Worm (Caenorhabditis elegans) whole organism, L3 larva: ENCODE data around the gene D2007.1.

Experiments
- R02D3.7 ChIP-seq: fragments of 150-350 bp; optimal IDR thresholded peaks from 2 replicates; lab custom pipeline; 2014; ENCODE audit warnings: missing biosample characterization, missing genetic modification characterization
- ZK546.5 ChIP-seq: sonication (generic microtip); optimal IDR thresholded peaks from 2 replicates; lab custom pipeline; 2017; ENCODE audit warnings: missing biosample characterization, missing genetic modification characterization
- aly-2 ChIP-seq: fragments of 150-350 bp; optimal IDR thresholded peaks from 2 replicates; lab custom pipeline; 2014; ENCODE audit warnings: missing biosample characterization, missing genetic modification characterization
- ama-1 ChIP-seq: fragments of 150-350 bp; optimal IDR thresholded peaks from 2 replicates; lab custom pipeline; 2018
- ceh-16 ChIP-seq: sonication (generic microtip); optimal IDR thresholded peaks from 2 replicates; lab custom pipeline; 2017; ENCODE audit warnings: missing biosample characterization, missing genetic modification characterization
- ceh-82 ChIP-seq: fragments of 150-350 bp; optimal IDR thresholded peaks from 2 replicates; lab custom pipeline; 2014; ENCODE audit warnings: missing biosample characterization, missing genetic modification characterization
- ceh-9 ChIP-seq: sonication (generic microtip); optimal IDR thresholded peaks from 2 replicates; lab custom pipeline; 2018; ENCODE audit warnings: missing biosample characterization, missing genetic modification characterization
- egl-5 ChIP-seq: fragments of 150-350 bp; optimal IDR thresholded peaks from 2 replicates; lab custom pipeline; 2017; ENCODE audit warnings: missing biosample characterization, missing genetic modification reagents, missing genetic modification characterization, inconsistent platforms
- elt-1 ChIP-seq: fragments of 150-350 bp; optimal IDR thresholded peaks from 2 replicates; lab custom pipeline; 2014; ENCODE audit warnings: missing biosample characterization, missing genetic modification characterization
- elt-3 ChIP-seq, 3 experiments: fragments of 150-350 bp in 1 of 3; sonication (generic microtip) in 2 of 3; optimal IDR thresholded peaks; 2 replicates in 2 of 3; 4 replicates in 1 of 3; lab custom pipeline; 2014 to 2017; ENCODE audit warnings: missing biosample characterization in 3 of 3, missing genetic modification characterization in 3 of 3
- eor-1 ChIP-seq, 2 experiments: fragments of 150-350 bp; optimal IDR thresholded peaks; 2 replicates each; lab custom pipeline; 2014 to 2018; ENCODE audit warnings: missing biosample characterization in 2 of 2, missing genetic modification characterization in 2 of 2
- fkh-10 ChIP-seq: sonication (generic microtip); optimal IDR thresholded peaks from 2 replicates; lab custom pipeline; 2017; ENCODE audit warnings: missing biosample characterization, missing genetic modification reagents, missing genetic modification characterization
- fos-1 ChIP-seq: fragments of 150-350 bp; optimal IDR thresholded peaks from 2 replicates; lab custom pipeline; 2014; ENCODE audit warnings: missing biosample characterization, missing genetic modification characterization
- hmg-11 ChIP-seq: sonication (generic microtip); optimal IDR thresholded peaks from 2 replicates; lab custom pipeline; 2016; ENCODE audit warnings: missing genetic modification characterization, missing compliant biosample characterization
- jun-1 ChIP-seq: fragments of 150-350 bp; optimal IDR thresholded peaks from 2 replicates; lab custom pipeline; 2014; ENCODE audit warnings: missing biosample characterization, missing genetic modification reagents, missing genetic modification characterization
- lin-39 ChIP-seq: fragments of 150-350 bp; optimal IDR thresholded peaks from 2 replicates; lab custom pipeline; 2018; ENCODE audit warnings: missing biosample characterization, missing genetic modification reagents, missing genetic modification characterization
- lsy-12 ChIP-seq: sonication (generic microtip); optimal IDR thresholded peaks from 2 replicates; lab custom pipeline; 2016; ENCODE audit warnings: mild to moderate bottlenecking, missing genetic modification characterization, missing compliant biosample characterization
- mdl-1 ChIP-seq: fragments of 150-350 bp; optimal IDR thresholded peaks from 2 replicates; lab custom pipeline; 2014; ENCODE audit warnings: missing biosample characterization, missing genetic modification characterization
- mml-1 ChIP-seq: fragments of 150-350 bp; sonication (generic microtip); optimal IDR thresholded peaks from 3 replicates; lab custom pipeline; 2014; ENCODE audit warnings: missing biosample characterization, missing genetic modification characterization
- nfya-1 ChIP-seq: sonication (generic microtip); optimal IDR thresholded peaks from 2 replicates; lab custom pipeline; 2017; ENCODE audit warnings: missing genetic modification characterization, mild to moderate bottlenecking, missing compliant biosample characterization, antibody characterized with exemption, moderate library complexity; ENCODE audit not compliant: insufficient read depth
- nhr-11 ChIP-seq: fragments of 150-350 bp; optimal IDR thresholded peaks from 2 replicates; lab custom pipeline; 2014; ENCODE audit warnings: missing biosample characterization, missing genetic modification characterization
- nhr-23 ChIP-seq: fragments of 150-350 bp; optimal IDR thresholded peaks from 2 replicates; lab custom pipeline; 2014; ENCODE audit warnings: missing biosample characterization, missing genetic modification reagents, missing genetic modification characterization
- nhr-237 ChIP-seq: fragments of 150-350 bp; optimal IDR thresholded peaks from 2 replicates; lab custom pipeline; 2014; ENCODE audit warnings: missing biosample characterization, missing genetic modification characterization
- nhr-43 ChIP-seq: sonication (generic microtip); optimal IDR thresholded peaks from 2 replicates; lab custom pipeline; 2016; ENCODE audit warnings: mild to moderate bottlenecking, missing genetic modification characterization, missing compliant biosample characterization; ENCODE audit not compliant: poor library complexity, severe bottlenecking
- nhr-67 ChIP-seq: fragments of 150-350 bp; optimal IDR thresholded peaks from 2 replicates; lab custom pipeline; 2014; ENCODE audit warnings: missing biosample characterization, missing genetic modification characterization
- nhr-76 ChIP-seq: fragments of 150-350 bp; sonication (generic microtip); optimal IDR thresholded peaks from 5 replicates; lab custom pipeline; 2014; ENCODE audit warnings: missing biosample characterization, missing genetic modification characterization
- nhr-77 ChIP-seq: fragments of 150-350 bp; optimal IDR thresholded peaks from 2 replicates; lab custom pipeline; 2014; ENCODE audit warnings: missing biosample characterization, missing genetic modification characterization
- pha-4 ChIP-seq: fragments of 150-350 bp; optimal IDR thresholded peaks from 2 replicates; lab custom pipeline; 2014; ENCODE audit warnings: missing biosample characterization, missing genetic modification reagents, missing genetic modification characterization
- pqm-1 ChIP-seq: fragments of 150-350 bp; optimal IDR thresholded peaks from 2 replicates; lab custom pipeline; 2017; ENCODE audit warnings: missing biosample characterization, missing genetic modification characterization, inconsistent platforms
- sea-2 ChIP-seq: fragments of 150-350 bp; sonication (generic microtip); optimal IDR thresholded peaks from 4 replicates; lab custom pipeline; 2014; ENCODE audit warnings: missing biosample characterization, missing genetic modification reagents, missing genetic modification characterization
- snpc-4 ChIP-seq: fragments of 150-350 bp; optimal IDR thresholded peaks from 2 replicates; lab custom pipeline; 2014; ENCODE audit warnings: missing biosample characterization, missing genetic modification characterization
- tbx-2 ChIP-seq: sonication (generic microtip); optimal IDR thresholded peaks from 2 replicates; lab custom pipeline; 2016; ENCODE audit warnings: mild to moderate bottlenecking, missing genetic modification characterization, missing compliant biosample characterization
- zag-1 ChIP-seq: fragments of 150-350 bp; optimal IDR thresholded peaks from 2 replicates; lab custom pipeline; 2014; ENCODE audit warnings: missing biosample characterization, missing genetic modification characterization
- ztf-4 ChIP-seq: fragments of 150-350 bp; optimal IDR thresholded peaks from 2 replicates; lab custom pipeline; 2014; ENCODE audit warnings: missing biosample characterization, missing genetic modification characterization

Gene D2007.1

DNA sequence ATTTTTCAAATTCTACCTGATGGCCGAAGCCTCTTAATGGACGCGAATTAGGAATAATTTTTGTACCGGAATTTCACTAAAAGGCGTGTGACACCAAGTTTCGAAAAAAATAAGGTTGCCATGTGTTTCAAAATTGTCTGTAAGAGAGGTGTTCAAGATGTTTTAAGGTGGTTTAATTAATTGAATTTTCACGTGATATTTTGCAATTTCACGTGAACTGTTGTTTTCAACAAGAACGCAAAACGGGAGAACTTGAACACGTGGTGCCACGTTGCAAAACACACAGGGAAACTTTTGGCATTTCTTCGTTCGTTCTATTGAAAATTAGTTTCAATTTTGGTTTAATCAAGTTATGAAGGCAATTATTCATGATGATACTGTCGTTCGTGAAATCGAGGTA, 26.3 kb downstream of the D2007.1 start, which contains the start of gene spc-2:
Gene spc-2, plus strand, starts transcription at position 301 of the 400 bp plus-strand sequence.
- TF ChIP-seq eor-1 (tag; optimal IDR thresholded peaks at IDR 0.05; lab: Kevin White, UChicago) = no peak
- TF ChIP-seq hmg-11 (tag; lab: Kevin White, UChicago) = no peak
- no peak for TF ChIP-seq jun-1 (tag; lab: Kevin White, UChicago)
- TF ChIP-seq ZK546.5 (tag; lab: Kevin White, UChicago) = no peak
- no peak for TF ChIP-seq pqm-1
- no peak for TF ChIP-seq ceh-16 (tag; lab: Kevin White, UChicago)
- TF ChIP-seq aly-2 (tag; lab: Kevin White, UChicago) = no peak
- no peak for TF ChIP-seq nhr-76 (tag; lab: Kevin White, UChicago)
- no peak for TF ChIP-seq ama-1 (lab: Kevin White, UChicago)
- TF ChIP-seq R02D3.7 (tag; lab: Kevin White, UChicago) = no peak
- no peak for TF ChIP-seq ztf-4 (tag; lab: Kevin White, UChicago)
- TF ChIP-seq lin-39 (tag; lab: Kevin White, UChicago) = no peak
- TF ChIP-seq ceh-82 (tag; lab: Kevin White, UChicago) = no peak

- TF ChIP-seq nhr-67 (tag; lab: Kevin White, UChicago) (no peak), mdl-1 (tag; lab: Kevin White, UChicago) (no peak), nhr-23 (tag; lab: Kevin White, UChicago) (no peak), fkh-10 (GFP tag; lab: Kevin White, UChicago) (no peak), eor-1 (tag; optimal IDR thresholded peaks at IDR 0.05; lab: Kevin White, UChicago) (no peak), tbx-2 (tag; lab: Kevin White, UChicago) (no peak), nhr-76 (tag; lab: Kevin White, UChicago) (no peak), mml-1 (no peak), elt-3 (tag; optimal IDR thresholded peaks at IDR 0.05; lab: Kevin White, UChicago) (no peak)
- TF ChIP-seq, all 47 proteins: peak for 0
Measured at ce11 chrIII:8182573-8182972, 27.3 kb downstream of the D2007.1 start.

DNA sequence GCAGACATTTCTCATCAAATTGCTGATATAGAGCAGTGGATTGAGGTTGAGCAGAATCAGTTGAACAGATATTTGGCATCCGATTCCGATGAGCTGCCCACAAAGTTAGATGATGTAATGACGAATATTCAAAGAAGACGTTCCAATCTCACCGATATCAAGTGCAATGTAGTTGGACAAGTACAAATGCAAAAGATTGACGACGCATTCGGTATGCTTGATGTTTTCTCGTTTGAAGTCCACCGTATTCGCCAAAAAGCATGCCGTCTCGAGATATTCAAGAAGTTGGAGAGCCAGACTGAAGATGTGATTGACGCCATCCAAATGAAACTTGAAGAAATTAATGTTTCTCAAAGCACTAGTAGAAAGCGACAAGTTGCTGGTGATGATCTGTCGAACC, 29.9 kb downstream of the D2007.1 start:
- TF ChIP-seq pqm-1 (no peak), snpc-4 (no peak), pha-4 (tag; lab: Kevin White, UChicago) (no peak), eor-1 (tag; optimal IDR thresholded peaks at IDR 0.05; lab: Kevin White, UChicago) (no peak), fos-1 (tag; lab: Kevin White, UChicago) (no peak), zag-1 (tag; lab: Kevin White, UChicago) (no peak), nhr-43 (tag; lab: Kevin White, UChicago) (no peak), ceh-82 (tag; lab: Kevin White, UChicago) (no peak), ztf-4 (tag; lab: Kevin White, UChicago) (no peak), jun-1 (tag; lab: Kevin White, UChicago) (no peak), ceh-16 (tag; lab: Kevin White, UChicago) (no peak), lsy-12 (tag; lab: Kevin White, UChicago) (no peak), mml-1 (no peak), tbx-2 (tag; lab: Kevin White, UChicago) (no peak), ceh-9 (no peak)
- TF ChIP-seq, all 47 proteins: peak for 0

DNA sequence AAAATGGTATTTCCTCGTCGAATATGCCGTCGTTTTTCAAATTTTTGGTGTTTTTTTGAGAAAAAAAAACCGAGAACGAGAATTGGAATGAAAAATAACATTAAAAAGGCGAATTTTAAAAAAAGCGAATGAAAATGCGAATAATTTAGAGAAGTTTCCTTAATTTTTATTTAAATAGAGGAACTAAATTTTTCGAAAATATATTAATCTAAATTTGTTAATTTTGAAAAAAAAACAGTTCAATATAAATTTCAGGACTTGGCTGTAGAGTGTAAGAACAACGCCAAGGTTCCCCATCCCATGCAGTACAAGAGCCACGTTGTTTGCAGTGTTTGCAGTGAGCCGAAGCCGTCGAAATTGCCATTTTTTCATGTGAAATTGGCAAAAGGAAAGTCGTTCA, 35.2 kb downstream of the D2007.1 start, which contains the start of gene C50C3.19:
Gene C50C3.19, plus strand, starts transcription at position 301 of the 400 bp plus-strand sequence.
- no peak for TF ChIP-seq nhr-77 (tag; lab: Kevin White, UChicago)
- no peak for TF ChIP-seq mdl-1 (tag; lab: Kevin White, UChicago)
- no peak for TF ChIP-seq nhr-67 (tag; lab: Kevin White, UChicago)
- TF ChIP-seq tbx-2 (tag; lab: Kevin White, UChicago) = no peak
- no peak for TF ChIP-seq fos-1 (tag; lab: Kevin White, UChicago)
- no peak for TF ChIP-seq lsy-12 (tag; lab: Kevin White, UChicago)
- no peak for TF ChIP-seq nhr-11 (tag; lab: Kevin White, UChicago)
- TF ChIP-seq, all 47 proteins: peak for 0

ce11 chrIII:8191695-8192094, 36.4 kb downstream of the D2007.1 start, which contains the start of gene C50C3.1:
Gene C50C3.1 (plus strand): TSS chrIII:8191995.
- no peak for TF ChIP-seq sea-2 (GFP tag; lab: Kevin White, UChicago)
- TF ChIP-seq nhr-237 (tag; lab: Kevin White, UChicago) = no peak
- no peak for TF ChIP-seq nhr-77 (tag; lab: Kevin White, UChicago)
- TF ChIP-seq egl-5 = no peak
- TF ChIP-seq elt-1 (tag; lab: Kevin White, UChicago) = no peak
- no peak for TF ChIP-seq nfya-1 (tag; lab: Kevin White, UChicago)
- no peak for TF ChIP-seq lsy-12 (tag; lab: Kevin White, UChicago)
- no peak for TF ChIP-seq jun-1 (tag; lab: Kevin White, UChicago)
- TF ChIP-seq ZK546.5 (tag; lab: Kevin White, UChicago) = no peak
